Fruit fly (Drosophila melanogaster): ENCODE measurements around the gene CG18764.
A peak's percentile ranks its signal among the peaks of the same experiment; 100 is the strongest.

CG18764 gene

dm6 chr3R:11613252-11614036 is 13.2 kb upstream of the CG18764 start (continued):
- peak; percentile 65 for TF ChIP-seq CG10267 (tag; optimal IDR thresholded peaks at IDR 0.05)
- TF ChIP-seq cato (GFP tag; optimal IDR thresholded peaks at IDR 0.05; ENCODE audit: borderline replicate concordance): peak; percentile 52
- peak; percentile 62 for TF ChIP-seq mam (GFP tag; optimal IDR thresholded peaks at IDR 0.05)
- peak; percentile 75 for TF ChIP-seq HmgZ (tag; optimal IDR thresholded peaks at IDR 0.05)
- no peak for TF ChIP-seq Lpt (GFP tag; optimal IDR thresholded peaks at IDR 0.05)
- peak in 1 of 2 experiments; percentile 98 for TF ChIP-seq Hr78 (GFP tag; optimal IDR thresholded peaks at IDR 0.05)
- TF ChIP-seq dmrt99B (tag; optimal IDR thresholded peaks at IDR 0.05): peak; percentile 46
- no peak for TF ChIP-seq MBD-R2 (GFP tag; IDR thresholded peaks at IDR 0.05)
- no peak for TF ChIP-seq exex (tag; optimal IDR thresholded peaks at IDR 0.05)
- TF ChIP-seq sens (GFP tag): peak; percentile 82
- peak; percentile 68; the same call in 2 of the 3 replicates for TF ChIP-seq ci (GFP tag; IDR thresholded peaks at IDR 0.05)
- peak; percentile 9 for TF ChIP-seq fd102C (GFP tag; optimal IDR thresholded peaks at IDR 0.05)
- peak; percentile 74 for TF ChIP-seq CG9876 (GFP tag; optimal IDR thresholded peaks at IDR 0.05)
- TF ChIP-seq wor (GFP tag; IDR thresholded peaks at IDR 0.05): no peak
- TF ChIP-seq zfh2 (GFP tag; optimal IDR thresholded peaks at IDR 0.05): peak; percentile 3
- 0 out of 3 replicates have a peak, but pooled peaks have one; percentile 52 for TF ChIP-seq Opbp (GFP tag; IDR thresholded peaks at IDR 0.05; ENCODE audit: partially characterized antibody)
- TF ChIP-seq nau (GFP tag; optimal IDR thresholded peaks at IDR 0.05): peak; percentile 18
- peak; percentile 71 for TF ChIP-seq CG7839 (tag; optimal IDR thresholded peaks at IDR 0.05)
- TF ChIP-seq bsh (GFP tag; optimal IDR thresholded peaks at IDR 0.05): peak in 1 of 2 experiments; percentile 54
- no peak for TF ChIP-seq crp (GFP tag; optimal IDR thresholded peaks at IDR 0.05)
- no peak for TF ChIP-seq Dref (GFP tag; IDR thresholded peaks at IDR 0.05)
- peak; percentile 41 for TF ChIP-seq ac (GFP tag; optimal IDR thresholded peaks at IDR 0.05)
- no peak for TF ChIP-seq unc-4 (GFP tag; IDR thresholded peaks at IDR 0.05; ENCODE audit: partially characterized antibody)
- no peak for TF ChIP-seq ro (GFP tag; IDR thresholded peaks at IDR 0.05)
- peak; percentile 35; the same call in 1 of the 2 replicates for TF ChIP-seq CG31224 (GFP tag; IDR thresholded peaks at IDR 0.05)
- TF ChIP-seq CG4854 (GFP tag; optimal IDR thresholded peaks at IDR 0.05): peak; percentile 65
- peak; percentile 46 for TF ChIP-seq Hmr (GFP tag; optimal IDR thresholded peaks at IDR 0.05)
- no peak for TF ChIP-seq Poxn (GFP tag; IDR thresholded peaks at IDR 0.05)
- TF ChIP-seq dmrt11E (tag; optimal IDR thresholded peaks at IDR 0.05): peak; percentile 61
- TF ChIP-seq Bteb2 (GFP tag; optimal IDR thresholded peaks at IDR 0.05): peak; percentile 22
- TF ChIP-seq ase (GFP tag; IDR thresholded peaks at IDR 0.05): peak; percentile 66; the same call in 2 of the 3 replicates
- TF ChIP-seq kah (GFP tag; optimal IDR thresholded peaks at IDR 0.05): no peak
- 0 out of 2 replicates have a peak, but pooled peaks have one; percentile 25 for TF ChIP-seq H2.0 (GFP tag; IDR thresholded peaks at IDR 0.05)
- peak; percentile 40; the same call in 1 of the 2 replicates for TF ChIP-seq CG10959 (GFP tag; IDR thresholded peaks at IDR 0.05)
- 0 out of 2 replicates have a peak, but pooled peaks have one; percentile 21 for TF ChIP-seq CG6272 (GFP tag; IDR thresholded peaks at IDR 0.05)
- TF ChIP-seq hbn (GFP tag; IDR thresholded peaks at IDR 0.05; ENCODE audit: partially characterized antibody): no peak
- TF ChIP-seq ara (GFP tag; IDR thresholded peaks at IDR 0.05): no peak
- TF ChIP-seq tna (GFP tag; IDR thresholded peaks at IDR 0.05; ENCODE audit: partially characterized antibody): no peak
- no peak for TF ChIP-seq zen2 (GFP tag; IDR thresholded peaks at IDR 0.05; ENCODE audit: partially characterized antibody)
- TF ChIP-seq odd (GFP tag; optimal IDR thresholded peaks at IDR 0.05): no peak
- peak; percentile 6 to 70 for TF ChIP-seq Pdp1 (GFP tag; optimal IDR thresholded peaks at IDR 0.05)
- TF ChIP-seq CG30431 (GFP tag; optimal IDR thresholded peaks at IDR 0.05): peak; percentile 45
- TF ChIP-seq CG2202 (tag; optimal IDR thresholded peaks at IDR 0.05): peak; percentile 33
- TF ChIP-seq dysf (GFP tag; IDR thresholded peaks at IDR 0.05): peak; percentile 78
- no peak for TF ChIP-seq CG18011 (GFP tag; optimal IDR thresholded peaks at IDR 0.05)
- no peak for TF ChIP-seq sna (GFP tag; IDR thresholded peaks at IDR 0.05; ENCODE audit: partially characterized antibody)
- peak; percentile 60 for TF ChIP-seq danr (GFP tag; IDR thresholded peaks at IDR 0.05)
